Worm (Caenorhabditis elegans): ENCODE data around the gene dpy-20.

DNA sequence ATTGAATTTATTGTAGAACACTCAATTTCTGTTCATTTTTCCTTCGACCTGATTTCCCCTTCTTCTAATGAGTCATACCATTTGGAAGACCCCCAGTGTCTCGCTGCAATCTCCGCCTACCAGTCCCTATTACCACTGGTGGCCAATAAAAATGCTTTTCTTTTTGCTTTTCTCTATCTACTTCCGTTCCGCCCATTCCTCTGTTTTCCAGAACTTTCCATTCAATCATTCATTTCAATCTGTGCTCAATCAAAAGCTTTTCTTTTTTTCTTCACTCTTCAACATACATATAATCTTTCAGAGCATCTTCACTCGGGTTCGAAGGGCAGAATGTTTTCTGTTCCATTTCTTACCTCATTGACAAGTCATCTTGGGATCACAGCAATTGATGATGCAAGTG lies 27.1 kb downstream of the dpy-20 start, which contains the start of gene inx-8:
- TF ChIP-seq nhr-28 (tag; optimal IDR thresholded peaks at IDR 0.05), result no peak
- TF ChIP-seq egl-27 (tag; optimal IDR thresholded peaks at IDR 0.05), result no peak
- no peak for TF ChIP-seq skn-1 (tag; optimal IDR thresholded peaks at IDR 0.05)
- TF ChIP-seq elt-2 (tag; optimal IDR thresholded peaks at IDR 0.05), result no peak
- no peak for TF ChIP-seq snpc-4 (tag; optimal IDR thresholded peaks at IDR 0.05)
- TF ChIP-seq lin-39 (tag; optimal IDR thresholded peaks at IDR 0.05), result no peak
- TF ChIP-seq nhr-12 (tag; optimal IDR thresholded peaks at IDR 0.05), result no peak
- TF ChIP-seq nhr-11 (tag; optimal IDR thresholded peaks at IDR 0.05), result no peak

Measured in whole organism, L3 larva.